Fruit fly (Drosophila melanogaster) whole organism, wandering third instar larva: ENCODE measurements around the gene Neu2.
A peak's percentile ranks its signal among the peaks of the same experiment; 100 is the strongest.

Experiments
- Abd-B ChIP-seq: fragments of >200 bp; optimal IDR thresholded peaks from 2 replicates; lab custom pipeline; 2017; ENCODE audit warnings: missing biosample characterization, missing genetic modification characterization
- CG9705 ChIP-seq: fragments of 200-800 bp; sonication (Bioruptor generic); optimal IDR thresholded peaks from 2 replicates; lab custom pipeline; 2018; ENCODE audit warnings: missing biosample characterization, mild to moderate bottlenecking, missing genetic modification characterization
- Dfd ChIP-seq: fragments of >200 bp; optimal IDR thresholded peaks from 2 replicates; lab custom pipeline; 2017; ENCODE audit warnings: missing biosample characterization, missing genetic modification characterization
- Dif ChIP-seq: fragments of 200-275, 200-300 bp; sonication (Bioruptor generic); optimal IDR thresholded peaks from 2 replicates; lab custom pipeline; 2018; ENCODE audit warnings: missing biosample characterization, missing genetic modification characterization; ENCODE audit not compliant: partially characterized antibody
- GATAd ChIP-seq: sonication (Bioruptor generic); optimal IDR thresholded peaks from 2 replicates; lab custom pipeline; 2016; ENCODE audit warnings: missing biosample characterization, missing genetic modification characterization
- HLH106 ChIP-seq: fragments of 200-800 bp; optimal IDR thresholded peaks from 3 replicates; lab custom pipeline; 2019; ENCODE audit warnings: missing biosample characterization, mild to moderate bottlenecking, missing genetic modification characterization, moderate library complexity
- Hnf4 ChIP-seq: fragments of 200-800 bp; sonication (Bioruptor generic); optimal IDR thresholded peaks from 2 replicates; lab custom pipeline; 2016; ENCODE audit warnings: missing biosample characterization, mild to moderate bottlenecking, missing genetic modification characterization
- Hr78 ChIP-seq: fragments of >200 bp; optimal IDR thresholded peaks from 2 replicates; lab custom pipeline; 2017; ENCODE audit warnings: missing biosample characterization, missing genetic modification characterization
- Hr83 ChIP-seq: fragments of 200-300 bp; sonication (Bioruptor generic); optimal IDR thresholded peaks from 2 replicates; lab custom pipeline; 2016; ENCODE audit warnings: missing biosample characterization, mild to moderate bottlenecking, missing genetic modification characterization, moderate library complexity; ENCODE audit not compliant: poor library complexity, severe bottlenecking
- Jra ChIP-seq: sonication (Bioruptor generic); optimal IDR thresholded peaks from 2 replicates; lab custom pipeline; 2016; ENCODE audit warnings: missing biosample characterization, missing genetic modification characterization
- Mio ChIP-seq: sonication (Bioruptor generic); optimal IDR thresholded peaks from 2 replicates; lab custom pipeline; 2016; ENCODE audit warnings: missing biosample characterization, missing genetic modification characterization
- Myc ChIP-seq: fragments of >200 bp; optimal IDR thresholded peaks from 2 replicates; lab custom pipeline; 2017
- N ChIP-seq: fragments of >200 bp; optimal IDR thresholded peaks from 2 replicates; lab custom pipeline; 2018; ENCODE audit warnings: missing biosample characterization, missing external identifiers, missing genetic modification characterization
- OdsH ChIP-seq: fragments of 200-800 bp; sonication (Bioruptor generic); optimal IDR thresholded peaks from 2 replicates; lab custom pipeline; 2016; ENCODE audit warnings: missing biosample characterization, mild to moderate bottlenecking, missing genetic modification characterization
- Rel ChIP-seq, 2 experiments: fragments of 200-800 bp; sonication (Bioruptor generic) in 1 of 2; optimal IDR thresholded peaks; 2 replicates in 1 of 2; 3 replicates in 1 of 2; lab custom pipeline; 2016 to 2019; ENCODE audit warnings: mild to moderate bottlenecking in 2 of 2, missing biosample characterization in 2 of 2, missing genetic modification characterization in 2 of 2, moderate library complexity in 1 of 2
- Sp1 ChIP-seq: fragments of 200-800 bp; sonication (Bioruptor generic); optimal IDR thresholded peaks from 3 replicates; lab custom pipeline; 2019; ENCODE audit warnings: missing biosample characterization, mild to moderate bottlenecking, missing genetic modification characterization, moderate library complexity
- Vsx2 ChIP-seq: fragments of 200-300, 225-300 bp; sonication (Bioruptor generic); optimal IDR thresholded peaks from 2 replicates; lab custom pipeline; 2018; ENCODE audit warnings: missing biosample characterization, missing genetic modification characterization; ENCODE audit not compliant: partially characterized antibody
- br ChIP-seq: fragments of 200-800 bp; sonication (Bioruptor generic); optimal IDR thresholded peaks from 2 replicates; lab custom pipeline; 2016; ENCODE audit warnings: missing biosample characterization, missing genetic modification characterization
- brk ChIP-seq: fragments of 200-800 bp; sonication (Bioruptor generic); optimal IDR thresholded peaks from 2 replicates; lab custom pipeline; 2016; ENCODE audit warnings: missing biosample characterization, mild to moderate bottlenecking, missing genetic modification characterization
- dl ChIP-seq, 2 experiments: fragments of 175-275, 200-275 bp in 1 of 2; fragments of 200-275 bp in 1 of 2; sonication (Bioruptor generic); optimal IDR thresholded peaks; lab custom pipeline; 2018; ENCODE audit warnings: mild to moderate bottlenecking in 2 of 2, missing biosample characterization in 2 of 2, missing genetic modification characterization in 2 of 2, moderate library complexity in 2 of 2; ENCODE audit not compliant: partially characterized antibody in 2 of 2, insufficient read depth in 1 of 2
- ey ChIP-seq: fragments of 200-800 bp; sonication (Bioruptor generic); optimal IDR thresholded peaks from 2 replicates; lab custom pipeline; 2016; ENCODE audit warnings: missing biosample characterization, missing genetic modification characterization
- foxo ChIP-seq, 2 experiments: fragments of 200-800 bp; sonication (Bioruptor generic); optimal IDR thresholded peaks; 2 replicates in 1 of 2; 3 replicates in 1 of 2; lab custom pipeline; 2016 to 2017; ENCODE audit warnings: missing biosample characterization in 2 of 2, missing genetic modification characterization in 2 of 2
- h ChIP-seq: fragments of 200-800 bp; sonication (Bioruptor generic); optimal IDR thresholded peaks from 3 replicates; lab custom pipeline; 2016; ENCODE audit warnings: missing biosample characterization, mild to moderate bottlenecking, missing genetic modification characterization
- psq ChIP-seq: fragments of 200-800 bp; sonication (Bioruptor generic); optimal IDR thresholded peaks from 3 replicates; lab custom pipeline; 2017; ENCODE audit warnings: missing biosample characterization, mild to moderate bottlenecking, missing genetic modification characterization, moderate library complexity
- sv ChIP-seq: fragments of 200-800 bp; sonication (Bioruptor generic); optimal IDR thresholded peaks from 3 replicates; lab custom pipeline; 2016; ENCODE audit warnings: missing biosample characterization, missing genetic modification characterization
- usp ChIP-seq: fragments of >200 bp; optimal IDR thresholded peaks from 2 replicates; lab custom pipeline; 2017; ENCODE audit warnings: missing biosample characterization, missing genetic modification characterization
- woc ChIP-seq: sonication (Bioruptor generic); optimal IDR thresholded peaks from 2 replicates; lab custom pipeline; 2016; ENCODE audit warnings: missing biosample characterization, mild to moderate bottlenecking, missing genetic modification characterization

Neu2 gene

dm6 chr3L:21477866-21478265 is 12.5 kb downstream of the Neu2 start:
- TF ChIP-seq OdsH (GFP tag; lab: Kevin White, UChicago) (no peak), br (GFP tag; lab: Kevin White, UChicago) (no peak), Abd-B (GFP tag; lab: Kevin White, UChicago) (no peak), Rel (GFP tag; optimal IDR thresholded peaks at IDR 0.05; lab: Kevin White, UChicago) (no peak), Rel (tag; optimal IDR thresholded peaks at IDR 0.05; lab: Kevin White, UChicago) (no peak)

- TF ChIP-seq Sp1 (no peak), CG9705 (no peak), N (GFP tag; lab: Kevin White, UChicago) (no peak), usp (GFP tag; lab: Kevin White, UChicago) (no peak), Mio (GFP tag; lab: Kevin White, UChicago) (no peak), h (GFP tag; lab: Kevin White, UChicago) (no peak), Hr83 (GFP tag; lab: Kevin White, UChicago) (no peak), GATAd (GFP tag; lab: Kevin White, UChicago) (no peak), Myc (no peak), Hr78 (no peak), HLH106 (no peak), Dfd (GFP tag; lab: Kevin White, UChicago) (no peak), Rel (GFP tag; optimal IDR thresholded peaks at IDR 0.05; lab: Kevin White, UChicago) (no peak), Rel (tag; optimal IDR thresholded peaks at IDR 0.05; lab: Kevin White, UChicago) (no peak), sv (GFP tag; lab: Kevin White, UChicago) (no peak), dl (GFP tag; optimal IDR thresholded peaks at IDR 0.05; lab: Kevin White, UChicago; ENCODE audit: insufficient read depth in 1 of 2, partially characterized antibody in 2 of 2) (no peak), woc (GFP tag; lab: Kevin White, UChicago) (no peak), Dif (GFP tag; lab: Kevin White, UChicago) (no peak), foxo (GFP tag; optimal IDR thresholded peaks at IDR 0.05; lab: Kevin White, UChicago) (no peak), psq (GFP tag; lab: Kevin White, UChicago) (no peak)
- TF ChIP-seq, all 38 proteins: peak for 0
Observed at dm6 chr3L:21476429-21477006, 13.9 kb downstream of the Neu2 start, which contains the start of gene croc. Gene croc (minus strand): TSS chr3L:21476479.

dm6 chr3L:21471895-21472294 is 18.5 kb downstream of the Neu2 start:
- no peak for TF ChIP-seq ey (GFP tag; lab: Kevin White, UChicago)
- TF ChIP-seq Dfd (GFP tag; lab: Kevin White, UChicago): peak; percentile 93

- TF ChIP-seq dl (GFP tag; optimal IDR thresholded peaks at IDR 0.05; lab: Kevin White, UChicago; ENCODE audit: insufficient read depth in 1 of 2, partially characterized antibody in 2 of 2) (no peak), N (GFP tag; lab: Kevin White, UChicago) (no peak), Rel (GFP tag; optimal IDR thresholded peaks at IDR 0.05; lab: Kevin White, UChicago) (no peak), Rel (tag; optimal IDR thresholded peaks at IDR 0.05; lab: Kevin White, UChicago) (no peak), Jra (GFP tag; lab: Kevin White, UChicago) (no peak), Vsx2 (no peak), Hnf4 (GFP tag; lab: Kevin White, UChicago) (no peak)
Observed at dm6 chr3L:21465261-21466112, 24.9 kb downstream of the Neu2 start.

dm6 chr3L:21464240-21464639 is 26.1 kb downstream of the Neu2 start:
- TF ChIP-seq brk (GFP tag; lab: Kevin White, UChicago): no peak
- peak; percentile 98 for TF ChIP-seq Dfd (GFP tag; lab: Kevin White, UChicago)
- TF ChIP-seq Myc: no peak

dm6 chr3L:21462860-21463259 is 27.5 kb downstream of the Neu2 start:
- TF ChIP-seq Abd-B (GFP tag; lab: Kevin White, UChicago) (no peak), Vsx2 (no peak), usp (GFP tag; lab: Kevin White, UChicago) (no peak)
- TF ChIP-seq, all 38 proteins: peak for 0
